Worm (Caenorhabditis elegans): ENCODE measurements around the gene rpl-21.

DNA sequence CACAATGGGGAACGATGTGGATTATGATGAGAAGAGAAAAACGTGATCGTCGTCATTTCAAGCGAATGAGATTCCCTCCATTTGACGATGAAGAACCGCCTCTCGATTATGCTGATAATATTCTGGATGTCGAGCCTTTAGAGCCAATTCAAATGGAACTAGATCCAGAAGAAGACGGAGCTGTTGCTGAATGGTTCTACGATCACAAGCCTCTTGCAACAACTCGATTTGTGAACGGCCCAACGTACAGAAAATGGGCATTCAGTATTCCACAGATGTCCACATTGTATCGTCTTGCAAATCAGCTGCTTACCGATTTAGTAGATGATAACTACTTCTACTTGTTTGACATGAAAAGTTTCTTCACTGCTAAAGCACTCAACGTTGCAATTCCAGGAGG lies 34.7 kb upstream of the rpl-21 start:
- TF ChIP-seq aly-2 (tag; optimal IDR thresholded peaks at IDR 0.05), result no peak
- no peak for TF ChIP-seq nhr-237 (tag; optimal IDR thresholded peaks at IDR 0.05)
- TF ChIP-seq elt-2 (tag; optimal IDR thresholded peaks at IDR 0.05), result no peak
- no peak for TF ChIP-seq mdl-1 (tag; optimal IDR thresholded peaks at IDR 0.05)
- TF ChIP-seq ztf-4 (tag; optimal IDR thresholded peaks at IDR 0.05), result no peak
- TF ChIP-seq ceh-82 (tag; optimal IDR thresholded peaks at IDR 0.05), result no peak
- TF ChIP-seq unc-62 (GFP tag; optimal IDR thresholded peaks at IDR 0.05), result no peak
- no peak for TF ChIP-seq zag-1 (tag; optimal IDR thresholded peaks at IDR 0.05)
- TF ChIP-seq elt-3 (tag; optimal IDR thresholded peaks at IDR 0.05), result no peak
- TF ChIP-seq snpc-4 (tag; optimal IDR thresholded peaks at IDR 0.05), result no peak
- no peak for TF ChIP-seq nhr-23 (tag; optimal IDR thresholded peaks at IDR 0.05)
